Fruit fly (Drosophila melanogaster): ENCODE data around the gene Sam-S.

Sam-S gene

DNA sequence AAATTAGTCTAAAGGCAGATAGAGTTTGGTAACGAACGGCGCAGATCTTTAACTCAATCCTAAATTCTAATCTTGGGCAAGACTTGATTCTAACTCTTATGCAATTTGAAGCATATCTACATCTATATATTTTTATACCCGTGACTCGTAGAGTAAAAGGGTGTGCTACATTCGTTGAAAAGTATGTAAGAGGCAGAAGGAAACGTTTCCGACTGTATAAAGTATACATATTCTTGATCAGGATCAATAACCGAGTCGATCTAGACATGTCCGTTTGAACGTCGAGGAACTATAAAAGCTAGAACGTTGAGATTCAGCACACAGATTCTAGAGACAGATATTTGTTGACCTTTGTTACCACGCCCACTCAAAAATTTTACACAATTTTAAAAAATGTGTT, 9.7 kb downstream of the Sam-S start, which contains the start of gene CG13694:
TSS of gene CG13694 (minus strand) at position 101 of the 400 bp plus-strand sequence.
- TF ChIP-seq Dfd (GFP tag; optimal IDR thresholded peaks at IDR 0.05): peak; percentile 63
- TF ChIP-seq pan (optimal IDR thresholded peaks at IDR 0.05): no peak

DNA sequence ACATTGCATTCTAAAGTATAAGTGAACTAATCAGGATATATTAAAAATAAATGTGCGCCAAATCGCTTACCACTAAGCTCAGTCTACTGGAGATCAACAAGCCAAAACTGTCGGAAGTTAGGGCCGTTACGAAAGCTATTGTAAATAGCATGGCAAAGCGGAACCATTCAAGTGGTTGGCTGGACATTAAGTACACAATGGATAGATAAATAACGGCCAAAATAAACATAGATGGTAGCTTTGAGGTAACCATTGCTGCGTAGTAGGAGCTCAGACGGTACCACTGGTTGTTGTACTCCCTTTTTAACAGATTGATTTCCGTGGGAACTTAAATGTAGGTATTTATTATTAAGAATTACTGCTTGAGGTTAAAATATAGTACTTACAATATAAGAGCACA, 11.0 kb downstream of the Sam-S start:
- peak; percentile 1 for TF ChIP-seq sv (GFP tag; optimal IDR thresholded peaks at IDR 0.05)
- TF ChIP-seq Mio (GFP tag; optimal IDR thresholded peaks at IDR 0.05): no peak

DNA sequence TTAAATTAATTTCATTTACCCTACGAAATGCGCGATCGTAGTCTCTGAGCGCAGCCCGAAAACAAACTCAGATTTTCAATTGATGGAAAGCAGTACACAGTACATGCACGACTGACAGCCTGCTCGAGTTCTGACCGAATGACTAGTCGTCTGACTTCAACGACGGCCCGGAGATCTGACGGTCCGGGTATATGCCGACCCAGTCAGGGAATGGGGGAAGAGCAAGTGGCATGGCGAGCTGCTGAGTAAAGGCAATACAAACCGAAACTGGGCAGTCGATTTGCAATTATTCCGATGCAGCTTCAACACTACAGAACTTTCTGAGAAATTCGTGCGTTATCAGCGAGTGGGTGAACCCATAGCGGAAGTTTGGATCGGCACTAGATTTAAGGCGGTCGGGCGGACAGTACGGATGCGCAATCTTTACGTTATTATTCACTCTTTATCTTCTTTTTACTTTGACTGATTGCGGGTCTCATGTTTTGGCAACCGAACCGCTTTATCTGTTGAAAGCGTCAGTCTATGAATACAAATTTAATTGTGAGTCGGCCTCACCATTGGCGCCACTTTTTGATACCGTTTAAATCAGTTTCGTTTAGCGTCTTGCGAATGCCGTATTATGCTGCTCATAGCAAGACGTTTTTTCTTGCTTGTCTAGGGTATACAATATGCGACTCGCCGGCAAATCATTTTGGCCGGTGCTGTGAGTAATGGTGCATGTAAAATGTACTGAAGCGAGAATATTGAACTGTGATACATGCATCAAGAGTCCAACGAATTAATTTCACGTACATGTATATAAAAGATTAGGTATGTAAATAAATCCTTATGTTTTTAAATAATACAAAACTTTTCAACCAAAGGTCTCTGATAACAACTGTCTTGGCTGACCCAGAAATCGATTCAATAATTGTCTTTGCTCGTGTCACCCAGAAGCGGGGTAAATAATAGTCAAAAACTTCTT, 14.1 kb downstream of the Sam-S start:
- TF ChIP-seq Hnf4 (GFP tag; optimal IDR thresholded peaks at IDR 0.05) (peak; percentile 33), N (GFP tag; optimal IDR thresholded peaks at IDR 0.05) (no peak), OdsH (GFP tag; optimal IDR thresholded peaks at IDR 0.05) (peak; percentile 21), psq (GFP tag; optimal IDR thresholded peaks at IDR 0.05) (peak; percentile 6), sage (GFP tag; optimal IDR thresholded peaks at IDR 0.05) (no peak), Rel (GFP tag; optimal IDR thresholded peaks at IDR 0.05) (no peak), Rel (tag; optimal IDR thresholded peaks at IDR 0.05) (no peak), Myc (optimal IDR thresholded peaks at IDR 0.05) (no peak), dsf (GFP tag; optimal IDR thresholded peaks at IDR 0.05; ENCODE audit: borderline replicate concordance) (no peak), GATAd (GFP tag; optimal IDR thresholded peaks at IDR 0.05) (no peak), Abd-B (GFP tag; optimal IDR thresholded peaks at IDR 0.05) (no peak), lola (GFP tag; optimal IDR thresholded peaks at IDR 0.05) (no peak), dl (GFP tag; optimal IDR thresholded peaks at IDR 0.05; ENCODE audit: insufficient read depth in 1 of 2, partially characterized antibody in 2 of 2) (peak in 1 of 2 experiments; percentile 8), rgr (GFP tag; optimal IDR thresholded peaks at IDR 0.05) (peak; percentile 26), foxo (GFP tag; optimal IDR thresholded peaks at IDR 0.05) (peak in 1 of 2 experiments; percentile 47), ey (GFP tag; optimal IDR thresholded peaks at IDR 0.05) (no peak), br (GFP tag; optimal IDR thresholded peaks at IDR 0.05) (peak; percentile 73), CrebA (GFP tag; optimal IDR thresholded peaks at IDR 0.05; ENCODE audit: borderline replicate concordance) (no peak), fru (GFP tag; optimal IDR thresholded peaks at IDR 0.05) (peak; percentile 45), Dfd (GFP tag; optimal IDR thresholded peaks at IDR 0.05) (no peak), Hr83 (GFP tag; optimal IDR thresholded peaks at IDR 0.05; ENCODE audit: poor library complexity, severe bottlenecking) (no peak), h (GFP tag; optimal IDR thresholded peaks at IDR 0.05) (peak; percentile 62), woc (GFP tag; optimal IDR thresholded peaks at IDR 0.05) (peak; percentile 65)

DNA sequence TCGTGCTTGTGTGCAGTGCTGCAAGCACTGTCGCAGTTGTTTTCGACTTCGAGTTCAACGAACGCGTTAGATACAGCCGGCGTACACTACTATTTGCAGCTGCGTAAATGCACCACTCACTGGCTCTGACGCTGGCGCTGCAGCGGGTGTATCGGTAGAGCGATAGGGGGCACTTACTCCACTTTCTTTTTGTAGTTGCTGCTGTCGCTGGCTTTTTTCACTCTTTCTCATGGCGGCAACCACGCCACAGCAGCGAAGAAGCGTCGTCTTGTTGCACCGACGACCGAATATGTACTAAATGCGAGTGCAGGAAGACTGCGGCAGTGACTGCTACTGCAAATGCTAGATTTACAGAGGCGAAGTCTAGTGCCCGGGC, 14.7 kb downstream of the Sam-S start, which contains the start of gene CG4822:
TSS of gene CG4822 (minus strand) at position 299 of the 376 bp plus-strand sequence.
- TF ChIP-seq lola (GFP tag; optimal IDR thresholded peaks at IDR 0.05): no peak
- TF ChIP-seq HLH106 (tag; optimal IDR thresholded peaks at IDR 0.05): no peak
- TF ChIP-seq Hr83 (GFP tag; optimal IDR thresholded peaks at IDR 0.05; ENCODE audit: poor library complexity, severe bottlenecking): no peak
- TF ChIP-seq Mio (GFP tag; optimal IDR thresholded peaks at IDR 0.05): no peak
- TF ChIP-seq ey (GFP tag; optimal IDR thresholded peaks at IDR 0.05): no peak
- TF ChIP-seq CG32264 (GFP tag; optimal IDR thresholded peaks at IDR 0.05): no peak
- no peak for TF ChIP-seq Vsx2 (GFP tag; optimal IDR thresholded peaks at IDR 0.05; ENCODE audit: partially characterized antibody)
- TF ChIP-seq foxo (GFP tag; optimal IDR thresholded peaks at IDR 0.05): no peak
- no peak for TF ChIP-seq Rel (GFP tag; optimal IDR thresholded peaks at IDR 0.05)
- no peak for TF ChIP-seq Rel (tag; optimal IDR thresholded peaks at IDR 0.05)

DNA sequence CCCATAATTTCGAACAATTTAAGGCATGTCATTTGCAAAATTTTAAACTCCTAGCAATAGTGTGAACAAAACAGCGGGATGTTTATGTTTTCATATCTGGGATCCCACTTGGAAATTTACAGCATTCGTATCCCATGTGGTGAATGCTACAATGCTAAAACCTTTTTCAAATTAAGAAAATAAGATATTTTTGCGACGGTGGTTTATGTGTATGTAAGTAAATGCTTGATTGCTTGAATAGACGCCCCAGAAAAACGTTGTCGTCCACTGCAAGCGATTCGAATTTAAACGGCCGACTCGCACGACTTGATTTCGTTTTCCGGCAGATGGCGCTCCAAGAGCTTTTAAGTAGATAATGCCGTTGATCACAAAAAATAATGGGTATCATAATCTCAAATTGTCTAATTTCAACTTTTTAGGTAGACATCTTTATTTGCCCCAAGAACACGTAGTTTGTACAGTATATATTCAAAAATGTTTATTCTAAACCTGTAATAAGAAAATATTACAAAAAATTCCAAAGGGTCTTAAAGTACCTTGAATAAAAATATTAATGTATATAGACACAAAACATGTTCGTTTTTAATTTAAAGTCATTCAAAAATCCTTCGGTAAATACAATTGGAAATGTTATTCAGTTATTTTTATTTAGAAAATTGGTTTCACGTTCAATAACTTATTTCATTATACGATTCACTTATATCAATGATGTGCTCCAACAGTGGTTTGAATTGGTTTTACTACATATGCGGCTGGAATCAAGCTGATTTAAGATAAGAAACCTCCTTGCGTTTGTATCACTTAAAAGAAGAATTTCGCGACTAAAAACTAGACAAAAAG, 15.7 kb downstream of the Sam-S start:
- TF ChIP-seq Hr78 (GFP tag; optimal IDR thresholded peaks at IDR 0.05) (no peak), tai (GFP tag; optimal IDR thresholded peaks at IDR 0.05) (peak; percentile 26)

Data from whole organism, wandering third instar larva.